Fruit fly (Drosophila melanogaster) whole organism, embryonic: Measurements from ENCODE around the gene CG34268.

Source experiments
- ATbp ChIP-seq: fragments of 200-800 bp; sonication (Bioruptor generic); optimal IDR thresholded peaks from 2 replicates; lab custom pipeline; 2017; ENCODE audit warnings: missing biosample characterization, mild to moderate bottlenecking, missing genetic modification characterization, missing genetic modification reagents
- B-H1 ChIP-seq: fragments of 200-800 bp; sonication (Bioruptor generic); IDR thresholded peaks from 3 replicates; pipeline ENCODE4 v1.3.6; 2022; ENCODE audit warnings: missing biosample characterization, missing genetic modification characterization
- CG10565 ChIP-seq: fragments of 200-800 bp; sonication (Bioruptor generic); optimal IDR thresholded peaks from 3 replicates; lab custom pipeline; 2016; ENCODE audit warnings: missing biosample characterization, mild to moderate bottlenecking, missing genetic modification characterization
- CG10979 ChIP-seq: fragments of 200-800 bp; sonication (Bioruptor generic); optimal IDR thresholded peaks from 2 replicates; lab custom pipeline; 2018; ENCODE audit warnings: missing biosample characterization, mild to moderate bottlenecking, missing genetic modification characterization, moderate library complexity
- CG11093 ChIP-seq: fragments of 200-800 bp; sonication (Bioruptor generic); IDR thresholded peaks from 3 replicates; pipeline ENCODE4 v1.3.6; 2022; ENCODE audit warnings: missing biosample characterization, missing genetic modification characterization
- CG11398 ChIP-seq: fragments of 200-800 bp; sonication (Bioruptor generic); optimal IDR thresholded peaks from 2 replicates; lab custom pipeline; 2016; ENCODE audit warnings: missing biosample characterization, missing genetic modification characterization
- CG1529 ChIP-seq: fragments of 200-800 bp; sonication (Bioruptor generic); optimal IDR thresholded peaks from 3 replicates; lab custom pipeline; 2018; ENCODE audit warnings: missing biosample characterization, missing genetic modification characterization
- CG17328 ChIP-seq: fragments of 200-800 bp; sonication (Bioruptor generic); IDR thresholded peaks from 2 replicates; pipeline ENCODE4 v1.3.6; 2022; ENCODE audit warnings: missing biosample characterization, missing genetic modification characterization
- CG17359 ChIP-seq: fragments of 200-800 bp; sonication (Bioruptor generic); optimal IDR thresholded peaks from 3 replicates; lab custom pipeline; 2018; ENCODE audit warnings: missing biosample characterization, mild to moderate bottlenecking, missing genetic modification characterization, moderate library complexity
- CG2199 ChIP-seq: fragments of 200-800 bp; sonication (Bioruptor generic); IDR thresholded peaks from 3 replicates; pipeline ENCODE4 v1.3.6; 2022; ENCODE audit warnings: missing biosample characterization, missing genetic modification characterization
- CG31441 ChIP-seq: fragments of 200-800 bp; sonication (Bioruptor generic); IDR thresholded peaks from 2 replicates; pipeline ENCODE4 v1.3.6; 2022; ENCODE audit warnings: missing biosample characterization, missing genetic modification characterization
- CG34422 ChIP-seq: fragments of 200-800 bp; sonication (Bioruptor generic); IDR thresholded peaks from 3 replicates; pipeline ENCODE4 v1.3.6; 2022; ENCODE audit warnings: missing biosample characterization, missing genetic modification characterization
- CG4328 ChIP-seq: fragments of 200-800 bp; sonication (Bioruptor generic); optimal IDR thresholded peaks from 3 replicates; lab custom pipeline; 2017; ENCODE audit warnings: missing biosample characterization, missing genetic modification reagents, missing genetic modification characterization
- CG4360 ChIP-seq: fragments of 200-800 bp; sonication (Bioruptor generic); IDR thresholded peaks from 2 replicates; pipeline ENCODE4 v1.3.6; 2022; ENCODE audit warnings: missing biosample characterization, missing genetic modification characterization
- CG5180 ChIP-seq: fragments of 200-800 bp; sonication (Bioruptor generic); optimal IDR thresholded peaks from 3 replicates; lab custom pipeline; 2017; ENCODE audit warnings: missing biosample characterization, missing genetic modification characterization, mild to moderate bottlenecking, moderate library complexity, missing genetic modification reagents
- CG5953 ChIP-seq: fragments of 200-800 bp; sonication (Bioruptor generic); IDR thresholded peaks from 2 replicates; pipeline ENCODE4 v1.3.6; 2022; ENCODE audit warnings: missing biosample characterization, missing genetic modification characterization
- CG6689 ChIP-seq: fragments of 200-800 bp; sonication (Bioruptor generic); IDR thresholded peaks from 2 replicates; pipeline ENCODE4 v1.3.6; 2022; ENCODE audit warnings: missing biosample characterization, missing genetic modification characterization
- CG7556 ChIP-seq: fragments of 200-800 bp; sonication (Bioruptor generic); optimal IDR thresholded peaks from 2 replicates; lab custom pipeline; 2017; ENCODE audit warnings: missing biosample characterization, mild to moderate bottlenecking, missing genetic modification characterization
- CG7839 ChIP-seq: fragments of 200-800 bp; sonication (Bioruptor generic); optimal IDR thresholded peaks from 3 replicates; lab custom pipeline; 2018; ENCODE audit warnings: missing biosample characterization, mild to moderate bottlenecking, missing genetic modification characterization, moderate library complexity
- CG8388 ChIP-seq: fragments of 200-800 bp; sonication (Bioruptor generic); optimal IDR thresholded peaks from 2 replicates; lab custom pipeline; 2019; ENCODE audit warnings: missing biosample characterization, mild to moderate bottlenecking, missing genetic modification characterization, moderate library complexity
- CG9876 ChIP-seq: fragments of 200-800 bp; sonication (Bioruptor generic); optimal IDR thresholded peaks from 2 replicates; lab custom pipeline; 2016; ENCODE audit warnings: missing biosample characterization, missing genetic modification characterization
- Drgx ChIP-seq: fragments of 200-800 bp; sonication (Bioruptor generic); IDR thresholded peaks from 2 replicates; pipeline ENCODE4 v1.3.6; 2022; ENCODE audit warnings: missing biosample characterization, missing genetic modification characterization
- Hsf ChIP-seq: fragments of 200-800 bp; sonication (Bioruptor generic); optimal IDR thresholded peaks from 3 replicates; lab custom pipeline; 2016; ENCODE audit warnings: missing biosample characterization, missing genetic modification characterization
- Neu2 ChIP-seq: fragments of 200-800 bp; sonication (Bioruptor generic); optimal IDR thresholded peaks from 3 replicates; lab custom pipeline; 2016; ENCODE audit warnings: missing biosample characterization, missing genetic modification characterization, borderline replicate concordance
- Oli ChIP-seq: fragments of 200-800 bp; sonication (Bioruptor generic); optimal IDR thresholded peaks from 2 replicates; lab custom pipeline; 2018; ENCODE audit warnings: missing biosample characterization, mild to moderate bottlenecking, missing genetic modification characterization, moderate library complexity
- Ptx1 ChIP-seq: fragments of 200-800 bp; sonication (Bioruptor generic); IDR thresholded peaks from 2 replicates; pipeline ENCODE4 v1.3.6; 2022; ENCODE audit warnings: missing biosample characterization, missing genetic modification characterization
- Sox100B ChIP-seq: fragments of 200-800 bp; sonication (Bioruptor generic); optimal IDR thresholded peaks from 3 replicates; lab custom pipeline; 2018; ENCODE audit warnings: missing biosample characterization, mild to moderate bottlenecking, missing genetic modification characterization
- Ssrp ChIP-seq: fragments of 200-800 bp; sonication (Bioruptor generic); optimal IDR thresholded peaks from 2 replicates; lab custom pipeline; 2018; ENCODE audit warnings: missing biosample characterization, mild to moderate bottlenecking, missing genetic modification characterization, moderate library complexity
- Stat92E ChIP-seq, 3 experiments: fragments of >200 bp in 2 of 3; fragments of 200-800 bp in 1 of 3; sonication (Bioruptor generic) in 1 of 3; optimal IDR thresholded peaks; 2 replicates each; lab custom pipeline; 2017 to 2019; ENCODE audit warnings: missing biosample characterization in 3 of 3, missing genetic modification characterization in 3 of 3, mild to moderate bottlenecking in 1 of 3, moderate library complexity in 1 of 3
- bsh ChIP-seq, 2 experiments: fragments of 200-800 bp; sonication (Bioruptor generic); optimal IDR thresholded peaks; 2 replicates each; lab custom pipeline; 2017 to 2018; ENCODE audit warnings: mild to moderate bottlenecking in 2 of 2, missing biosample characterization in 2 of 2, missing genetic modification characterization in 2 of 2, moderate library complexity in 1 of 2
- chn ChIP-seq: fragments of 200-800 bp; sonication (Bioruptor generic); optimal IDR thresholded peaks from 2 replicates; lab custom pipeline; 2016; ENCODE audit warnings: missing biosample characterization, missing genetic modification characterization
- ci ChIP-seq: fragments of 200-800 bp; sonication (Bioruptor generic); IDR thresholded peaks from 3 replicates; pipeline ENCODE4 v1.3.6; 2022; ENCODE audit warnings: missing biosample characterization, missing genetic modification characterization
- dan ChIP-seq: fragments of 200-800 bp; sonication (Bioruptor generic); IDR thresholded peaks from 2 replicates; pipeline ENCODE4 v1.3.6; 2022; ENCODE audit warnings: missing biosample characterization, missing genetic modification characterization
- esg ChIP-seq: fragments of 200-800 bp; sonication (Bioruptor generic); conservative IDR thresholded peaks from 2 replicates; pipeline ENCODE4 v1.3.6; 2022; ENCODE audit warnings: missing biosample characterization, missing genetic modification characterization
- ewg ChIP-seq: fragments of 200-800 bp; sonication (Bioruptor generic); optimal IDR thresholded peaks from 3 replicates; lab custom pipeline; 2017; ENCODE audit warnings: mild to moderate bottlenecking, missing biosample characterization, missing genetic modification reagents, missing genetic modification characterization
- fd64A ChIP-seq: fragments of 200-800 bp; sonication (Bioruptor generic); optimal IDR thresholded peaks from 3 replicates; lab custom pipeline; 2018; ENCODE audit warnings: missing biosample characterization, mild to moderate bottlenecking, missing genetic modification characterization
- fd96Cb ChIP-seq: fragments of 200-800 bp; sonication (Bioruptor generic); optimal IDR thresholded peaks from 2 replicates; lab custom pipeline; 2018; ENCODE audit warnings: missing biosample characterization, mild to moderate bottlenecking, missing genetic modification characterization, moderate library complexity
- grau ChIP-seq: fragments of 200-800 bp; optimal IDR thresholded peaks from 3 replicates; lab custom pipeline; 2019; ENCODE audit warnings: missing biosample characterization, mild to moderate bottlenecking, missing genetic modification characterization, moderate library complexity
- ken ChIP-seq: fragments of 200-800 bp; sonication (Bioruptor generic); IDR thresholded peaks from 3 replicates; pipeline ENCODE4 v1.3.6; 2022; ENCODE audit warnings: missing biosample characterization, missing genetic modification characterization
- nau ChIP-seq: fragments of 200-800 bp; sonication (Bioruptor generic); optimal IDR thresholded peaks from 3 replicates; lab custom pipeline; 2017; ENCODE audit warnings: missing biosample characterization, mild to moderate bottlenecking, missing genetic modification characterization, missing genetic modification reagents
- nmo ChIP-seq: fragments of 200-800 bp; sonication (Bioruptor generic); optimal IDR thresholded peaks from 2 replicates; lab custom pipeline; 2018; ENCODE audit warnings: missing biosample characterization, mild to moderate bottlenecking, missing genetic modification characterization, moderate library complexity
- row ChIP-seq: fragments of 200-800 bp; sonication (Bioruptor generic); IDR thresholded peaks from 3 replicates; pipeline ENCODE4 v1.3.6; 2022; ENCODE audit warnings: missing biosample characterization, missing genetic modification characterization
- sens ChIP-seq: fragments of 200-800 bp; sonication (Bioruptor generic); peaks from one replicate; lab custom pipeline; 2016; ENCODE audit warnings: missing biosample characterization, missing genetic modification characterization
- so ChIP-seq: fragments of 200-800 bp; sonication (Bioruptor generic); IDR thresholded peaks from 3 replicates; pipeline ENCODE4 v1.3.6; 2022; ENCODE audit warnings: missing biosample characterization, missing genetic modification characterization
- tgo ChIP-seq: fragments of 200-800 bp; sonication (Bioruptor generic); IDR thresholded peaks from 3 replicates; pipeline ENCODE4 v1.3.6; 2022; ENCODE audit warnings: missing biosample characterization, missing genetic modification characterization
- tin ChIP-seq: fragments of 200-800 bp; sonication (Bioruptor generic); optimal IDR thresholded peaks from 3 replicates; lab custom pipeline; 2016; ENCODE audit warnings: missing biosample characterization, missing genetic modification characterization
- trem ChIP-seq: fragments of 200-800 bp; optimal IDR thresholded peaks from 3 replicates; lab custom pipeline; 2019; ENCODE audit warnings: missing biosample characterization, mild to moderate bottlenecking, missing genetic modification characterization, moderate library complexity
- wek ChIP-seq: fragments of 200-800 bp; sonication (Bioruptor generic); optimal IDR thresholded peaks from 3 replicates; lab custom pipeline; 2018; ENCODE audit warnings: missing biosample characterization, mild to moderate bottlenecking, missing genetic modification characterization, moderate library complexity

The CG34268 gene

DNA sequence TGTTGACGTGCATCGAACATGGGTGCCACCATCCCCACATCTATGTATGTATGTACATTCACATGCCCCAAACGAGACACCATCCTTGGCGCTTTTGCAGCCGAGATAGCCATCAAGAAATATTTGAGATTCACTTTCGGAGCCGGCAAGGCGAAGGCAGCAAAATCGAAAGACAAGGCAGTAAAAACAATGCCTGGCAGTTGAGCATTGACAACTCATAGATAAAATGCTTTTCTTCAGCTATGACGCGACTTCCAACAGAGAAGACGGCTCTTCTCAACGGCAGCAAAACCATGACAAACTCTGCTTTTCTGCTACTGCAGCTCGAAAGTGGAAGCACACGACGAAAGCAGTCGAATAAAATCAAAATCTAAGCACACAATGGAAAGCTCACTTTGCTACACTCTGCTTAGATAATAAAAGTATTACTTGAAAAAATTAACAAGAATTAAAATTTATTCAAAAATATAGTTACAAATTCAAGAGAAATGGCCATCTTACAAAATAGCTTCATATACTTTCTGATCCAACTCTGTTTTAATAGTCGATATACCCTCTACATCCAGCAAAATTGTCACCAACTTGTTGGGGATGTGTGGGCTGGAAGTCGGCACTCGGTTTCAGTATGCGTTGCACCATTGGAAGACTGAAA is 16.3 kb downstream of the CG34268 start (continued):
- TF ChIP-seq CG10979 (tag; lab: Kevin White, UChicago) (peak; percentile 67), CG17328 (GFP tag; lab: Robert Waterston, UW) (peak; percentile 56; the same call in 1 of the 2 replicates), B-H1 (GFP tag; lab: Robert Waterston, UW) (no peak; the same call in 2 of the 3 replicates), CG2199 (GFP tag; lab: Robert Waterston, UW) (peak; percentile 93), grau (tag; lab: Kevin White, UChicago) (peak; percentile 14), tin (GFP tag; lab: Kevin White, UChicago) (peak; percentile 16), Ssrp (tag; lab: Kevin White, UChicago) (peak; percentile 49), Neu2 (GFP tag; lab: Kevin White, UChicago) (no peak), wek (GFP tag; lab: Kevin White, UChicago) (no peak), CG10565 (GFP tag; lab: Kevin White, UChicago) (no peak), trem (tag; lab: Kevin White, UChicago) (peak; percentile 28), CG8388 (peak; percentile 31), CG1529 (GFP tag; lab: Kevin White, UChicago) (peak; percentile 26), so (GFP tag; lab: Robert Waterston, UW) (no peak; the same call in 2 of the 3 replicates), Ptx1 (peak; percentile 59), row (GFP tag; lab: Robert Waterston, UW) (peak; percentile 54), CG9876 (GFP tag; lab: Kevin White, UChicago) (no peak), Stat92E (GFP tag; optimal IDR thresholded peaks at IDR 0.05; lab: Kevin White, UChicago) (no peak), fd64A (peak; percentile 12), nmo (GFP tag; lab: Kevin White, UChicago) (peak; percentile 51), CG6689 (peak; percentile 57; the same call in 1 of the 2 replicates), bsh (GFP tag; optimal IDR thresholded peaks at IDR 0.05; lab: Kevin White, UChicago) (peak; percentile 16 to 41), nau (GFP tag; lab: Kevin White, UChicago) (peak; percentile 27), CG7556 (GFP tag; lab: Kevin White, UChicago) (peak; percentile 5), CG11093 (GFP tag; lab: Robert Waterston, UW) (peak; percentile 52; the same call in 2 of the 3 replicates), CG34422 (GFP tag; lab: Robert Waterston, UW) (peak; percentile 38; the same call in 2 of the 3 replicates), chn (peak; percentile 23), fd96Cb (tag; lab: Kevin White, UChicago) (peak; percentile 47), Sox100B (GFP tag; lab: Kevin White, UChicago) (peak; percentile 52), ATbp (GFP tag; lab: Kevin White, UChicago) (peak; percentile 72), dan (GFP tag; lab: Robert Waterston, UW) (no peak), CG4328 (GFP tag; lab: Kevin White, UChicago) (no peak), CG11398 (GFP tag; lab: Kevin White, UChicago) (no peak), ci (peak; percentile 86), CG17359 (peak; percentile 71), tgo (GFP tag; lab: Robert Waterston, UW) (peak; percentile 34; the same call in 2 of the 3 replicates), Drgx (GFP tag; lab: Robert Waterston, UW) (peak; percentile 78), CG5180 (peak; percentile 41), CG7839 (tag; lab: Kevin White, UChicago) (peak; percentile 35), ewg (GFP tag; lab: Kevin White, UChicago) (peak; percentile 32), CG5953 (GFP tag; lab: Robert Waterston, UW) (peak; percentile 65), CG31441 (GFP tag; lab: Robert Waterston, UW) (peak; percentile 71), Hsf (GFP tag; lab: Kevin White, UChicago) (peak; percentile 2), ken (peak; percentile 77), esg (GFP tag; lab: Robert Waterston, UW) (peak; percentile 55), CG4360 (GFP tag; lab: Robert Waterston, UW) (0 out of 2 replicates have a peak, but pooled peaks have one; percentile 22), sens (peak; percentile 89), Oli (tag; lab: Kevin White, UChicago) (peak; percentile 15)
